Worm (Caenorhabditis elegans): Measurements from ENCODE around the gene C03A3.9.

C03A3.9 gene

ce11 chrX:11252429-11252828, 14.4 kb upstream of the C03A3.9 start (continued):
- TF ChIP-seq cebp-2 (GFP tag; IDR thresholded peaks at IDR 0.05) (no peak), efl-1 (GFP tag; optimal IDR thresholded peaks at IDR 0.05) (no peak), madf-10 (tag; optimal IDR thresholded peaks at IDR 0.05) (peak; percentile 64), ceh-100 (GFP tag; IDR thresholded peaks at IDR 0.05) (peak; percentile 49; the same call in 1 of the 2 replicates), let-607 (tag; optimal IDR thresholded peaks at IDR 0.05) (peak in 1 of 2 experiments; percentile 42), unc-130 (GFP tag; optimal IDR thresholded peaks at IDR 0.05) (peak; percentile 42), madf-8 (GFP tag; conservative IDR thresholded peaks at IDR 0.05) (no peak), bed-1 (GFP tag; IDR thresholded peaks at IDR 0.05) (no peak), ztf-28 (GFP tag; IDR thresholded peaks at IDR 0.05) (0 out of 2 replicates have a peak, but pooled peaks have one; percentile 50), dpff-1 (tag; optimal IDR thresholded peaks at IDR 0.05) (no peak), ceh-79 (tag; optimal IDR thresholded peaks at IDR 0.05) (no peak), somi-1 (GFP tag; optimal IDR thresholded peaks at IDR 0.05) (peak; percentile 42), Y56A3A.18 (GFP tag; IDR thresholded peaks at IDR 0.05) (0 out of 2 replicates have a peak, but pooled peaks have one; percentile 54), B0336.3 (GFP tag; IDR thresholded peaks at IDR 0.05) (no peak), aptf-2 (GFP tag; conservative IDR thresholded peaks at IDR 0.05) (no peak), nhr-80 (tag; optimal IDR thresholded peaks at IDR 0.05) (no peak), F57C9.4 (tag; optimal IDR thresholded peaks at IDR 0.05) (no peak), chd-7 (tag; optimal IDR thresholded peaks at IDR 0.05) (peak; percentile 12), tlf-1 (GFP tag; optimal IDR thresholded peaks at IDR 0.05) (no peak), nhr-90 (tag; optimal IDR thresholded peaks at IDR 0.05) (peak; percentile 72), atf-7 (tag; optimal IDR thresholded peaks at IDR 0.05) (no peak), F49E8.2 (tag; optimal IDR thresholded peaks at IDR 0.05; ENCODE audit: insufficient read depth) (no peak), lsl-1 (GFP tag; optimal IDR thresholded peaks at IDR 0.05) (no peak), lin-54 (GFP tag; optimal IDR thresholded peaks at IDR 0.05) (no peak), K11D2.4 (GFP tag; IDR thresholded peaks at IDR 0.05) (no peak), attf-3 (GFP tag; conservative IDR thresholded peaks at IDR 0.05) (0 out of 2 replicates have a peak, but pooled peaks have one; percentile 18), zim-3 (tag; optimal IDR thresholded peaks at IDR 0.05) (no peak), rec-8 (tag; optimal IDR thresholded peaks at IDR 0.05) (peak; percentile 70 to 88), Y53G8AR.9 (GFP tag; conservative IDR thresholded peaks at IDR 0.05) (no peak), zfh-2 (GFP tag; conservative IDR thresholded peaks at IDR 0.05) (no peak), dpl-1 (GFP tag; optimal IDR thresholded peaks at IDR 0.05) (no peak), hmg-20 (GFP tag; IDR thresholded peaks at IDR 0.05) (no peak), lag-1 (GFP tag; IDR thresholded peaks at IDR 0.05) (no peak), nfyb-1 (GFP tag; IDR thresholded peaks at IDR 0.05) (peak; percentile 77; the same call in 1 of the 2 replicates), dox-1 (GFP tag; IDR thresholded peaks at IDR 0.05) (no peak), tbx-9 (tag; optimal IDR thresholded peaks at IDR 0.05; ENCODE audit: borderline replicate concordance) (no peak), lin-26 (GFP tag; IDR thresholded peaks at IDR 0.05) (peak; percentile 91), hlh-26 (GFP tag; conservative IDR thresholded peaks at IDR 0.05) (no peak), F37B4.10 (GFP tag; IDR thresholded peaks at IDR 0.05) (no peak), F10E7.11 (tag; optimal IDR thresholded peaks at IDR 0.05) (peak; percentile 53), let-526 (GFP tag; IDR thresholded peaks at IDR 0.05) (no peak), athp-1 (tag; optimal IDR thresholded peaks at IDR 0.05) (no peak), aptf-3 (GFP tag; IDR thresholded peaks at IDR 0.05) (no peak), madf-6 (GFP tag; IDR thresholded peaks at IDR 0.05) (peak; percentile 20; the same call in 1 of the 2 replicates), cebp-1 (GFP tag; IDR thresholded peaks at IDR 0.05) (no peak), cebp-1 (tag; optimal IDR thresholded peaks at IDR 0.05) (no peak), B0035.1 (tag; optimal IDR thresholded peaks at IDR 0.05) (peak; percentile 57), pbrm-1 (GFP tag; IDR thresholded peaks at IDR 0.05) (peak; percentile 92), attf-5 (GFP tag; optimal IDR thresholded peaks at IDR 0.05) (peak; percentile 40)
